Fruit fly (Drosophila melanogaster) whole organism, prepupa: ENCODE measurements around the gene Lmpt.
A peak's percentile ranks its signal among the peaks of the same experiment; 100 is the strongest.

Source experiments
- CG10631 ChIP-seq: fragments of 200-800 bp; sonication (Bioruptor generic); optimal IDR thresholded peaks from 2 replicates; lab custom pipeline; 2016; ENCODE audit warnings: missing biosample characterization, missing genetic modification characterization
- CG10669 ChIP-seq: fragments of 200-800 bp; sonication (Bioruptor generic); optimal IDR thresholded peaks from 3 replicates; lab custom pipeline; 2018; ENCODE audit warnings: missing biosample characterization, mild to moderate bottlenecking, missing genetic modification characterization, moderate library complexity
- CG11294 ChIP-seq: fragments of 200-800 bp; sonication (Bioruptor generic); IDR thresholded peaks from 2 replicates; pipeline ENCODE4 v1.3.6; 2022; ENCODE audit warnings: missing biosample characterization, missing genetic modification characterization
- CG11902 ChIP-seq: fragments of 200-800 bp; sonication (Bioruptor generic); optimal IDR thresholded peaks from 3 replicates; lab custom pipeline; 2016; ENCODE audit warnings: missing biosample characterization, missing genetic modification characterization
- CG15336 ChIP-seq: fragments of 200-800 bp; sonication (Bioruptor generic); IDR thresholded peaks from 2 replicates; pipeline ENCODE4 v1.3.6; 2022; ENCODE audit warnings: missing biosample characterization, missing genetic modification characterization
- CG1621 ChIP-seq: fragments of 200-800 bp; sonication (Bioruptor generic); optimal IDR thresholded peaks from 3 replicates; lab custom pipeline; 2018; ENCODE audit warnings: missing biosample characterization, mild to moderate bottlenecking, missing genetic modification characterization
- CG16779 ChIP-seq: fragments of 200-800 bp; sonication (Bioruptor generic); optimal IDR thresholded peaks from 3 replicates; lab custom pipeline; 2017; ENCODE audit warnings: missing biosample characterization, mild to moderate bottlenecking, missing genetic modification characterization
- CG31627 ChIP-seq: fragments of 200-800 bp; sonication (Bioruptor generic); optimal IDR thresholded peaks from 3 replicates; lab custom pipeline; 2016; ENCODE audit warnings: missing biosample characterization, missing genetic modification characterization
- CG32006 ChIP-seq: fragments of 200-800 bp; sonication (Bioruptor generic); optimal IDR thresholded peaks from 3 replicates; lab custom pipeline; 2017; ENCODE audit warnings: missing biosample characterization, mild to moderate bottlenecking, missing genetic modification characterization
- CG34406 ChIP-seq: fragments of 200-800 bp; sonication (Bioruptor generic); optimal IDR thresholded peaks from 3 replicates; lab custom pipeline; 2016; ENCODE audit warnings: missing biosample characterization, missing genetic modification characterization
- CG3919 ChIP-seq: fragments of 200-800 bp; sonication (Bioruptor generic); optimal IDR thresholded peaks from 3 replicates; lab custom pipeline; 2016; ENCODE audit warnings: missing biosample characterization, missing genetic modification characterization
- CG4318 ChIP-seq: fragments of 200-800 bp; sonication (Bioruptor generic); optimal IDR thresholded peaks from 3 replicates; lab custom pipeline; 2017; ENCODE audit warnings: missing biosample characterization, mild to moderate bottlenecking, missing genetic modification characterization
- CG6163 ChIP-seq: fragments of 200-800 bp; sonication (Bioruptor generic); IDR thresholded peaks from 3 replicates; pipeline ENCODE4 v1.3.6; 2022; ENCODE audit warnings: missing biosample characterization, missing genetic modification characterization
- CG6276 ChIP-seq: fragments of 200-800 bp; sonication (Bioruptor generic); optimal IDR thresholded peaks from 2 replicates; lab custom pipeline; 2017; ENCODE audit warnings: missing biosample characterization, mild to moderate bottlenecking, missing genetic modification characterization
- CG6792 ChIP-seq: fragments of 200-800 bp; sonication (Bioruptor generic); optimal IDR thresholded peaks from 3 replicates; lab custom pipeline; 2016; ENCODE audit warnings: missing biosample characterization, missing genetic modification characterization
- CG6808 ChIP-seq: fragments of 200-800 bp; sonication (Bioruptor generic); optimal IDR thresholded peaks from 3 replicates; lab custom pipeline; 2017; ENCODE audit warnings: missing biosample characterization, missing genetic modification characterization, mild to moderate bottlenecking, moderate library complexity, missing genetic modification reagents
- CG6854 ChIP-seq: fragments of 200-800 bp; sonication (Bioruptor generic); optimal IDR thresholded peaks from 2 replicates; lab custom pipeline; 2017; ENCODE audit warnings: missing biosample characterization, mild to moderate bottlenecking, missing genetic modification characterization
- CG7368 ChIP-seq: fragments of 200-800 bp; sonication (Bioruptor generic); optimal IDR thresholded peaks from 3 replicates; lab custom pipeline; 2016; ENCODE audit warnings: missing biosample characterization, missing genetic modification characterization
- CG8319 ChIP-seq: fragments of 200-800 bp; sonication (Bioruptor generic); optimal IDR thresholded peaks from 3 replicates; lab custom pipeline; 2016; ENCODE audit warnings: missing biosample characterization, missing genetic modification characterization
- CG8632 ChIP-seq: fragments of 200-800 bp; sonication (Bioruptor generic); optimal IDR thresholded peaks from 3 replicates; lab custom pipeline; 2016; ENCODE audit warnings: missing biosample characterization, missing genetic modification characterization
- CG9139 ChIP-seq: fragments of 200-800 bp; sonication (Bioruptor generic); optimal IDR thresholded peaks from 3 replicates; lab custom pipeline; 2017; ENCODE audit warnings: missing biosample characterization, mild to moderate bottlenecking, missing genetic modification characterization
- Eip75B ChIP-seq: fragments of 200-800 bp; sonication (Bioruptor generic); optimal IDR thresholded peaks from 3 replicates; lab custom pipeline; 2016; ENCODE audit warnings: missing biosample characterization, missing genetic modification characterization
- Eip78C ChIP-seq: fragments of 200-800 bp; sonication (Bioruptor generic); peaks from one replicate; lab custom pipeline; 2016; ENCODE audit warnings: missing biosample characterization, missing genetic modification characterization
- Eip93F ChIP-seq: fragments of 200-800 bp; sonication (Bioruptor generic); optimal IDR thresholded peaks from 2 replicates; lab custom pipeline; 2016; ENCODE audit warnings: missing biosample characterization, mild to moderate bottlenecking, missing genetic modification characterization
- Ets21C ChIP-seq: fragments of 200-800 bp; sonication (Bioruptor generic); optimal IDR thresholded peaks from 3 replicates; lab custom pipeline; 2016; ENCODE audit warnings: missing biosample characterization, missing genetic modification characterization
- Ets96B ChIP-seq: fragments of 200-800 bp; optimal IDR thresholded peaks from 2 replicates; lab custom pipeline; 2019; ENCODE audit warnings: missing biosample characterization, mild to moderate bottlenecking, missing genetic modification characterization, moderate library complexity
- Gug ChIP-seq: fragments of 200-800 bp; sonication (Bioruptor generic); IDR thresholded peaks from 2 replicates; pipeline ENCODE4 v1.3.6; 2022; ENCODE audit warnings: missing biosample characterization, missing genetic modification characterization
- Hr38 ChIP-seq: sonication (Bioruptor generic); optimal IDR thresholded peaks from 2 replicates; lab custom pipeline; 2016; ENCODE audit warnings: missing biosample characterization, missing genetic modification characterization
- Hr39 ChIP-seq: fragments of 200-800 bp; sonication (Bioruptor generic); optimal IDR thresholded peaks from 2 replicates; lab custom pipeline; 2016; ENCODE audit warnings: missing biosample characterization, missing genetic modification characterization
- Hr4 ChIP-seq: fragments of 200-800 bp; sonication (Bioruptor generic); optimal IDR thresholded peaks from 3 replicates; lab custom pipeline; 2016; ENCODE audit warnings: missing biosample characterization, missing genetic modification characterization
- Lpt ChIP-seq: fragments of 200-800 bp; sonication (Bioruptor generic); optimal IDR thresholded peaks from 3 replicates; lab custom pipeline; 2016; ENCODE audit warnings: missing biosample characterization, missing genetic modification characterization
- Met ChIP-seq: fragments of 200-800 bp; sonication (Bioruptor generic); optimal IDR thresholded peaks from 3 replicates; lab custom pipeline; 2016; ENCODE audit warnings: missing biosample characterization, missing genetic modification characterization
- OdsH ChIP-seq: fragments of 200-800 bp; sonication (Bioruptor generic); optimal IDR thresholded peaks from 3 replicates; lab custom pipeline; 2016; ENCODE audit warnings: missing biosample characterization, missing genetic modification characterization
- Sox102F ChIP-seq: fragments of 200-800 bp; sonication (Bioruptor generic); optimal IDR thresholded peaks from 2 replicates; lab custom pipeline; 2016; ENCODE audit warnings: missing biosample characterization, mild to moderate bottlenecking, missing genetic modification characterization
- Sox14 ChIP-seq: fragments of 200-800 bp; sonication (Bioruptor generic); optimal IDR thresholded peaks from 3 replicates; lab custom pipeline; 2016; ENCODE audit warnings: missing biosample characterization, missing genetic modification characterization
- Sox15 ChIP-seq: fragments of 200-800 bp; sonication (Bioruptor generic); optimal IDR thresholded peaks from 3 replicates; lab custom pipeline; 2016; ENCODE audit warnings: missing biosample characterization, missing genetic modification characterization
- achi ChIP-seq: fragments of 200-800 bp; sonication (Bioruptor generic); optimal IDR thresholded peaks from 3 replicates; lab custom pipeline; 2016; ENCODE audit warnings: missing biosample characterization, missing genetic modification characterization
- dac ChIP-seq: fragments of 200-800 bp; sonication (Bioruptor generic); optimal IDR thresholded peaks from 2 replicates; lab custom pipeline; 2017; ENCODE audit warnings: missing biosample characterization, mild to moderate bottlenecking, missing genetic modification characterization
- eg ChIP-seq: fragments of 200-800 bp; sonication (Bioruptor generic); IDR thresholded peaks from 3 replicates; pipeline ENCODE4 v1.3.6; 2022; ENCODE audit warnings: missing biosample characterization, missing genetic modification characterization
- esn ChIP-seq: fragments of 200-800 bp; sonication (Bioruptor generic); optimal IDR thresholded peaks from 2 replicates; lab custom pipeline; 2016; ENCODE audit warnings: missing biosample characterization, mild to moderate bottlenecking, missing genetic modification characterization, moderate library complexity
- fd85E ChIP-seq: fragments of 200-800 bp; sonication (Bioruptor generic); optimal IDR thresholded peaks from 3 replicates; lab custom pipeline; 2016; ENCODE audit warnings: missing biosample characterization, missing genetic modification characterization
- net ChIP-seq: fragments of 200-800 bp; sonication (Bioruptor generic); optimal IDR thresholded peaks from 3 replicates; lab custom pipeline; 2016; ENCODE audit warnings: missing biosample characterization, missing genetic modification characterization
- spab ChIP-seq: fragments of 200-800 bp; sonication (Bioruptor generic); optimal IDR thresholded peaks from 2 replicates; lab custom pipeline; 2017; ENCODE audit warnings: missing biosample characterization, mild to moderate bottlenecking, missing genetic modification characterization, missing genetic modification reagents
- ss ChIP-seq, 2 experiments: fragments of 200-800 bp; sonication (Bioruptor generic); optimal IDR thresholded peaks; 2 replicates in 1 of 2; 3 replicates in 1 of 2; lab custom pipeline; 2017 to 2018; ENCODE audit warnings: mild to moderate bottlenecking in 2 of 2, missing biosample characterization in 2 of 2, missing genetic modification characterization in 2 of 2, moderate library complexity in 1 of 2
- svp ChIP-seq: fragments of 200-800 bp; sonication (Bioruptor generic); peaks from one replicate; lab custom pipeline; 2016; ENCODE audit warnings: missing biosample characterization, missing genetic modification characterization
- topi ChIP-seq: fragments of 200-800 bp; sonication (Bioruptor generic); optimal IDR thresholded peaks from 3 replicates; lab custom pipeline; 2016; ENCODE audit warnings: missing biosample characterization, missing genetic modification characterization
- vri ChIP-seq: fragments of 200-800 bp; sonication (Bioruptor generic); optimal IDR thresholded peaks from 3 replicates; lab custom pipeline; 2016; ENCODE audit warnings: missing biosample characterization, mild to moderate bottlenecking, missing genetic modification characterization

The Lmpt gene

DNA sequence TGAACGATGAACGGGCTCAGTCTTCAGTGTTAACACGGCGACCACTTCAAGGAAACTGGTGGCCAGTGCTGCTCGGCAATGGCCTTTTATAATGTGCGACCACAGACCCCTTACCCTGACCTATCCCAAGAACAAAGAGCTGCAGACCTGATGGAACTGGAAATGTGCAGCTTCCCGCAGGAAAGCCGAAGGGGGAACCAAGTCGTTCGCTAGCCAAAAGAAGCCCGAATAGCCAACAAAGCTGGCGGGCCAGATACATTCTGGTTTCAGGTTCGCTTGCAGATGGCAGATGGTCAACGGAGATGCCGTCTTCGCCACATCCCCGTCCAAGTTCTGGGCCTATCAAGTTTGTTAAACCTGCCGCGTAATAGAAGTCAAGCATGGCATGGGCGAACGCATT is 62.3 kb downstream of the Lmpt start, which contains the start of gene CG13023:
Gene CG13023 (minus strand): TSS at position 60 of the 400 bp plus-strand sequence.
- TF ChIP-seq Ets21C (GFP tag; lab: Kevin White, UChicago), result no peak
- peak; percentile 16 for TF ChIP-seq CG1621 (tag; lab: Kevin White, UChicago)
- TF ChIP-seq OdsH, result no peak
- peak; percentile 69 for TF ChIP-seq Sox14 (GFP tag; lab: Kevin White, UChicago)
- TF ChIP-seq Sox102F, result no peak
- TF ChIP-seq CG6808 (GFP tag; lab: Kevin White, UChicago), result peak; percentile 9
- TF ChIP-seq CG9139, result peak; percentile 8
- TF ChIP-seq dac (GFP tag; lab: Kevin White, UChicago), result no peak
- 0 out of 3 replicates have a peak, but pooled peaks have one; percentile 22 for TF ChIP-seq eg (GFP tag; lab: Robert Waterston, UW)
- no peak for TF ChIP-seq fd85E
- no peak for TF ChIP-seq Hr38 (GFP tag; lab: Kevin White, UChicago)
- no peak for TF ChIP-seq CG32006
- TF ChIP-seq Gug, result no peak
- no peak for TF ChIP-seq Eip75B
- TF ChIP-seq CG6276 (GFP tag; lab: Kevin White, UChicago), result no peak
- TF ChIP-seq CG11902, result no peak
- no peak for TF ChIP-seq Sox15 (GFP tag; lab: Kevin White, UChicago)
- TF ChIP-seq CG31627, result no peak
- no peak for TF ChIP-seq svp
- TF ChIP-seq Hr4 (GFP tag; lab: Kevin White, UChicago), result no peak
- no peak for TF ChIP-seq CG8319 (GFP tag; lab: Kevin White, UChicago)
- TF ChIP-seq ss (GFP tag; optimal IDR thresholded peaks at IDR 0.05; lab: Kevin White, UChicago), result peak in 1 of 2 experiments; percentile 44
- TF ChIP-seq CG15336, result no peak
- peak; percentile 2 for TF ChIP-seq CG3919
- TF ChIP-seq, all 60 proteins: peak for 7

DNA sequence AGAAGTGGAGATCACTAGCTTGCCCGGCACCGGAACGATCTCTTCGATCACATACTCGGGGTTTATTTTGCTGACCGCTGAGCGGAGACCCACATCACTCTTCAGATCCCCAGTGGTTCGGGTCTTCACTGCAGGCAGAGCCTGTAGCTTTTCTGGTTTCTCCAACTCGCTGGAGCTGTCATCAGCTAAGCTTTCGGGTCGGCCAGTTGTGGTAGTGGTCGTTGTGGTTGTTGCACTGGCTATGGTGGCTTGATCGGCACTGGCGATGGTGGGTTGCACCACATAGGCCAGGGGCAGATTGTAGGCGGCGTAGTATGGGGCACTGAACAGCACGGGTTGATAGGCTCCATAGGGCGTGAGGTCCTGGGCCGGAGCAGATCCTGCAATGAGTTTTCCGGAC is 65.4 kb downstream of the Lmpt start:
- TF ChIP-seq CG8632 (no peak), CG8319 (GFP tag; lab: Kevin White, UChicago) (no peak), svp (no peak), CG34406 (GFP tag; lab: Kevin White, UChicago) (no peak), net (GFP tag; lab: Kevin White, UChicago) (no peak), Eip93F (no peak), CG7368 (GFP tag; lab: Kevin White, UChicago) (no peak), Hr39 (GFP tag; lab: Kevin White, UChicago) (no peak), CG6808 (GFP tag; lab: Kevin White, UChicago) (no peak), spab (GFP tag; lab: Kevin White, UChicago) (no peak), Ets21C (GFP tag; lab: Kevin White, UChicago) (no peak), dac (GFP tag; lab: Kevin White, UChicago) (no peak), Ets96B (tag; lab: Kevin White, UChicago) (no peak), CG31627 (no peak)

- TF ChIP-seq ss (GFP tag; optimal IDR thresholded peaks at IDR 0.05; lab: Kevin White, UChicago), result peak; percentile 18 to 64
- TF ChIP-seq CG1621 (tag; lab: Kevin White, UChicago), result peak; percentile 13
- no peak for TF ChIP-seq CG32006
- no peak for TF ChIP-seq Ets21C (GFP tag; lab: Kevin White, UChicago)
- peak; percentile 4 for TF ChIP-seq CG6808 (GFP tag; lab: Kevin White, UChicago)
- TF ChIP-seq CG10669, result no peak
- TF ChIP-seq CG11294 (GFP tag; lab: Robert Waterston, UW), result no peak
- peak; percentile 31 for TF ChIP-seq Eip75B
- TF ChIP-seq CG4318 (GFP tag; lab: Kevin White, UChicago), result no peak
- no peak for TF ChIP-seq Ets96B (tag; lab: Kevin White, UChicago)
- no peak for TF ChIP-seq vri (GFP tag; lab: Kevin White, UChicago)
- TF ChIP-seq CG3919, result no peak
- TF ChIP-seq Sox102F, result peak; percentile 19
- TF ChIP-seq eg (GFP tag; lab: Robert Waterston, UW), result no peak
- no peak for TF ChIP-seq CG6276 (GFP tag; lab: Kevin White, UChicago)
- no peak for TF ChIP-seq CG34406 (GFP tag; lab: Kevin White, UChicago)
- no peak for TF ChIP-seq CG16779 (tag; lab: Kevin White, UChicago)
- no peak for TF ChIP-seq CG10631
- no peak for TF ChIP-seq CG7368 (GFP tag; lab: Kevin White, UChicago)
- TF ChIP-seq Hr38 (GFP tag; lab: Kevin White, UChicago), result no peak
- TF ChIP-seq CG6163, result peak; percentile 34; the same call in 1 of the 3 replicates
- peak; percentile 12 for TF ChIP-seq CG6854 (GFP tag; lab: Kevin White, UChicago)
- no peak for TF ChIP-seq net (GFP tag; lab: Kevin White, UChicago)
- no peak for TF ChIP-seq CG6792 (GFP tag; lab: Kevin White, UChicago)
- TF ChIP-seq achi (GFP tag; lab: Kevin White, UChicago), result no peak
- no peak for TF ChIP-seq Lpt
- TF ChIP-seq CG15336, result no peak
- TF ChIP-seq CG9139, result no peak
- TF ChIP-seq Met (GFP tag; lab: Kevin White, UChicago), result no peak
- peak; percentile 41 for TF ChIP-seq Eip78C (GFP tag; lab: Kevin White, UChicago)
- TF ChIP-seq esn (GFP tag; lab: Kevin White, UChicago), result no peak
- TF ChIP-seq topi (GFP tag; lab: Kevin White, UChicago), result peak; percentile 9
Observed at dm6 chr3L:16935284-16935683, 70.2 kb downstream of the Lmpt start, which contains the start of gene CG11905. CG11905 (minus strand) TSS chr3L:16935536.
